Fruit fly (Drosophila melanogaster): Measurements from ENCODE around the gene Naa60.
A peak's percentile ranks its signal among the peaks of the same experiment; 100 is the strongest.

DNA sequence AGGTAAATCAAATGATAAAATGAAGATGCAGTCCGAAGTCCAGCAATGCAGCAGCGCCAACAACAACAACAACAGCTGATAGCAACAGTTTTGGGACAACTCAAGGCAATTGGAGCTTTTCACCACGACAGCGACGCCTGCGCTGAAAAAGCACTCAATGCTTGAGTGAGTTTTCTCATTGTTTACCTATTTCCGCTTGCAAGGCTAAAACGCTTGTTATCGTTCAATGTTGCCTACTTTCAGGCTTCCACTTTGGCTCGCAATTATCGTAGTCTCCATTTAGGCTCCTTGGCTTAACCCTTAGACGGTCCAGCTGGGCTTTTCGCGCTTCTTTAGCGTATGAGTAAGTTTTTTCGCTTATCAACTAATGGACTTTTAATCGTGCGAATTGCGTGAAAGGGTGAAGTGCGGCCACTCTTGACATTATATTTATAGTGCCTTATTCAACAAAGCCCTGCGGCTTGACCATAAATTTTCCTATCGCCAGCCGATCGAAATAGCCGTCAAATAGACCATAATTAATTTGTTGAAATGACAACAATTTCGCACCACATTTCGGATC is 35.4 kb downstream of the Naa60 start:
- TF ChIP-seq CG7101 (tag; optimal IDR thresholded peaks at IDR 0.05) (no peak), pad (GFP tag; optimal IDR thresholded peaks at IDR 0.05) (no peak), kay (GFP tag; ENCODE audit: borderline replicate concordance) (no peak), CG11617 (GFP tag; optimal IDR thresholded peaks at IDR 0.05) (no peak), cic (GFP tag; optimal IDR thresholded peaks at IDR 0.05) (peak; percentile 9), Mnt (GFP tag; optimal IDR thresholded peaks at IDR 0.05) (no peak), CG14711 (tag; optimal IDR thresholded peaks at IDR 0.05) (no peak), ovo (GFP tag; optimal IDR thresholded peaks at IDR 0.05) (no peak), tj (GFP tag; optimal IDR thresholded peaks at IDR 0.05) (peak; percentile 65), CG7045 (GFP tag; optimal IDR thresholded peaks at IDR 0.05) (no peak), Clk (GFP tag; optimal IDR thresholded peaks at IDR 0.05) (no peak), CG1620 (GFP tag; optimal IDR thresholded peaks at IDR 0.05) (peak; percentile 4), toe (GFP tag; optimal IDR thresholded peaks at IDR 0.05) (no peak)
